Fruit fly (Drosophila melanogaster) whole organism, embryonic: Measurements from ENCODE around the gene mRpS31.

Experiments
- Adf1 ChIP-seq: fragments of 200-800 bp; sonication (Bioruptor generic); IDR thresholded peaks from 2 replicates; pipeline ENCODE4 v1.3.6; 2022; ENCODE audit warnings: missing biosample characterization, missing genetic modification characterization
- Atf-2 ChIP-seq: fragments of 200-800 bp; sonication (Bioruptor generic); optimal IDR thresholded peaks from 2 replicates; lab custom pipeline; 2016; ENCODE audit warnings: missing biosample characterization, missing genetic modification characterization
- Atf6 ChIP-seq: fragments of 200-800 bp; sonication (Bioruptor generic); IDR thresholded peaks from 2 replicates; pipeline ENCODE4 v1.3.6; 2022; ENCODE audit warnings: missing biosample characterization, missing genetic modification characterization
- CG10147 ChIP-seq: fragments of 200-800 bp; sonication (Bioruptor generic); optimal IDR thresholded peaks from 2 replicates; lab custom pipeline; 2019; ENCODE audit warnings: missing biosample characterization, mild to moderate bottlenecking, missing genetic modification characterization, moderate library complexity
- CG10654 ChIP-seq: fragments of 200-800 bp; sonication (Bioruptor generic); optimal IDR thresholded peaks from 2 replicates; lab custom pipeline; 2016; ENCODE audit warnings: missing biosample characterization, missing genetic modification characterization
- CG10959 ChIP-seq: fragments of 200-800 bp; sonication (Bioruptor generic); IDR thresholded peaks from 2 replicates; pipeline ENCODE4 v1.3.6; 2022; ENCODE audit warnings: missing biosample characterization, missing genetic modification characterization
- CG13287 ChIP-seq: fragments of 200-800 bp; sonication (Bioruptor generic); IDR thresholded peaks from 2 replicates; pipeline ENCODE4 v1.3.6; 2022; ENCODE audit warnings: missing biosample characterization, missing genetic modification characterization; ENCODE audit not compliant: partially characterized antibody
- CG13296 ChIP-seq: fragments of 200-800 bp; sonication (Bioruptor generic); optimal IDR thresholded peaks from 3 replicates; lab custom pipeline; 2018; ENCODE audit warnings: missing biosample characterization, mild to moderate bottlenecking, missing genetic modification characterization
- CG15269 ChIP-seq: fragments of 200-800 bp; sonication (Bioruptor generic); optimal IDR thresholded peaks from 2 replicates; lab custom pipeline; 2018; ENCODE audit warnings: missing biosample characterization, mild to moderate bottlenecking, missing genetic modification characterization, moderate library complexity
- CG16815 ChIP-seq: fragments of 200-800 bp; sonication (Bioruptor generic); optimal IDR thresholded peaks from 3 replicates; lab custom pipeline; 2017; ENCODE audit warnings: missing biosample characterization, mild to moderate bottlenecking, missing genetic modification characterization
- CG17612 ChIP-seq: fragments of 200-800 bp; sonication (Bioruptor generic); IDR thresholded peaks from 2 replicates; pipeline ENCODE4 v1.3.6; 2022; ENCODE audit warnings: missing biosample characterization, missing genetic modification characterization
- CG2889 ChIP-seq: fragments of 200-800 bp; sonication (Bioruptor generic); IDR thresholded peaks from 3 replicates; pipeline ENCODE4 v1.3.6; 2022; ENCODE audit warnings: missing biosample characterization, missing genetic modification characterization
- CG32532 ChIP-seq: fragments of 200-800 bp; sonication (Bioruptor generic); IDR thresholded peaks from 2 replicates; pipeline ENCODE4 v1.3.6; 2022; ENCODE audit warnings: missing biosample characterization, missing genetic modification characterization
- CG32767 ChIP-seq: fragments of 200-800 bp; sonication (Bioruptor generic); IDR thresholded peaks from 2 replicates; pipeline ENCODE4 v1.3.6; 2022; ENCODE audit warnings: missing biosample characterization, missing genetic modification characterization
- CG3995 ChIP-seq: fragments of 200-800 bp; sonication (Bioruptor generic); optimal IDR thresholded peaks from 3 replicates; lab custom pipeline; 2016; ENCODE audit warnings: missing biosample characterization, missing genetic modification characterization
- CG4404 ChIP-seq: fragments of 200-800 bp; sonication (Bioruptor generic); IDR thresholded peaks from 2 replicates; pipeline ENCODE4 v1.3.6; 2022; ENCODE audit warnings: missing biosample characterization, missing genetic modification characterization
- CG4707 ChIP-seq: fragments of 200-800 bp; sonication (Bioruptor generic); optimal IDR thresholded peaks from 2 replicates; lab custom pipeline; 2018; ENCODE audit warnings: missing biosample characterization, mild to moderate bottlenecking, missing genetic modification characterization, moderate library complexity
- CG6813 ChIP-seq: fragments of 200-800 bp; sonication (Bioruptor generic); optimal IDR thresholded peaks from 2 replicates; lab custom pipeline; 2017; ENCODE audit warnings: missing biosample characterization, missing genetic modification characterization, mild to moderate bottlenecking, moderate library complexity, missing genetic modification reagents
- CG8281 ChIP-seq: fragments of 200-800 bp; sonication (Bioruptor generic); optimal IDR thresholded peaks from 2 replicates; lab custom pipeline; 2018; ENCODE audit warnings: missing biosample characterization, mild to moderate bottlenecking, missing genetic modification characterization, moderate library complexity
- CG9609 ChIP-seq: fragments of 200-800 bp; sonication (Bioruptor generic); optimal IDR thresholded peaks from 3 replicates; lab custom pipeline; 2016; ENCODE audit warnings: missing biosample characterization, missing genetic modification characterization
- CG9876 ChIP-seq: fragments of 200-800 bp; sonication (Bioruptor generic); optimal IDR thresholded peaks from 2 replicates; lab custom pipeline; 2016; ENCODE audit warnings: missing biosample characterization, missing genetic modification characterization
- Chrac-16 ChIP-seq: fragments of 200-800 bp; sonication (Bioruptor generic); optimal IDR thresholded peaks from 3 replicates; lab custom pipeline; 2016; ENCODE audit warnings: missing biosample characterization, missing genetic modification characterization
- Dref ChIP-seq: fragments of 200-800 bp; sonication (Bioruptor generic); IDR thresholded peaks from 2 replicates; pipeline ENCODE4 v1.3.6; 2022; ENCODE audit warnings: missing biosample characterization, missing genetic modification characterization
- E2f1 ChIP-seq: fragments of 200-800 bp; sonication (Bioruptor generic); IDR thresholded peaks from 2 replicates; pipeline ENCODE4 v1.3.6; 2022; ENCODE audit warnings: missing biosample characterization, missing genetic modification characterization
- Gug ChIP-seq: fragments of 200-800 bp; sonication (Bioruptor generic); IDR thresholded peaks from 4 replicates; pipeline ENCODE4 v1.3.6; 2022; ENCODE audit warnings: missing biosample characterization, missing genetic modification characterization
- Lim3 ChIP-seq: fragments of 200-800 bp; sonication (Bioruptor generic); IDR thresholded peaks from 2 replicates; pipeline ENCODE4 v1.3.6; 2022; ENCODE audit warnings: missing biosample characterization, missing genetic modification characterization
- Meics ChIP-seq: fragments of 200-800 bp; sonication (Bioruptor generic); optimal IDR thresholded peaks from 2 replicates; lab custom pipeline; 2017; ENCODE audit warnings: missing biosample characterization, mild to moderate bottlenecking, missing genetic modification characterization
- NK7.1 ChIP-seq: fragments of 200-800 bp; sonication (Bioruptor generic); optimal IDR thresholded peaks from 3 replicates; lab custom pipeline; 2016; ENCODE audit warnings: missing biosample characterization, missing genetic modification characterization
- Stat92E ChIP-seq, 3 experiments: fragments of >200 bp in 2 of 3; fragments of 200-800 bp in 1 of 3; sonication (Bioruptor generic) in 1 of 3; optimal IDR thresholded peaks; 2 replicates each; lab custom pipeline; 2017 to 2019; ENCODE audit warnings: missing biosample characterization in 3 of 3, missing genetic modification characterization in 3 of 3, mild to moderate bottlenecking in 1 of 3, moderate library complexity in 1 of 3
- Xbp1 ChIP-seq: fragments of 200-800 bp; sonication (Bioruptor generic); optimal IDR thresholded peaks from 3 replicates; lab custom pipeline; 2016; ENCODE audit warnings: missing biosample characterization, mild to moderate bottlenecking, missing genetic modification characterization
- Xrp1 ChIP-seq: fragments of 200-800 bp; sonication (Bioruptor generic); IDR thresholded peaks from 2 replicates; pipeline ENCODE4 v1.3.6; 2022; ENCODE audit warnings: missing biosample characterization, missing genetic modification characterization
- aop ChIP-seq: fragments of 200-800 bp; sonication (Bioruptor generic); IDR thresholded peaks from 2 replicates; pipeline ENCODE4 v1.3.6; 2022; ENCODE audit warnings: missing biosample characterization, missing genetic modification characterization
- ato ChIP-seq: fragments of 200-800 bp; sonication (Bioruptor generic); IDR thresholded peaks from 2 replicates; pipeline ENCODE4 v1.3.6; 2022; ENCODE audit warnings: missing biosample characterization, missing genetic modification characterization; ENCODE audit not compliant: partially characterized antibody
- chinmo ChIP-seq: fragments of 200-800 bp; sonication (Bioruptor generic); IDR thresholded peaks from 4 replicates; pipeline ENCODE4 v1.3.6; 2022; ENCODE audit warnings: missing biosample characterization, missing genetic modification characterization; ENCODE audit not compliant: partially characterized antibody
- fu2 ChIP-seq: fragments of 200-800 bp; sonication (Bioruptor generic); optimal IDR thresholded peaks from 2 replicates; lab custom pipeline; 2016; ENCODE audit warnings: missing biosample characterization, missing genetic modification characterization
- ken ChIP-seq: fragments of 200-800 bp; sonication (Bioruptor generic); IDR thresholded peaks from 3 replicates; pipeline ENCODE4 v1.3.6; 2022; ENCODE audit warnings: missing biosample characterization, missing genetic modification characterization
- kni ChIP-seq: fragments of 200-800 bp; sonication (Bioruptor generic); optimal IDR thresholded peaks from 3 replicates; lab custom pipeline; 2017; ENCODE audit warnings: mild to moderate bottlenecking, missing biosample characterization, missing genetic modification reagents, missing genetic modification characterization
- knrl ChIP-seq: fragments of 200-800 bp; sonication (Bioruptor generic); IDR thresholded peaks from 3 replicates; pipeline ENCODE4 v1.3.6; 2022; ENCODE audit warnings: missing biosample characterization, missing genetic modification characterization; ENCODE audit not compliant: partially characterized antibody
- nerfin-1 ChIP-seq: fragments of 200-800 bp; sonication (Bioruptor generic); optimal IDR thresholded peaks from 3 replicates; lab custom pipeline; 2019; ENCODE audit warnings: missing biosample characterization, mild to moderate bottlenecking, missing genetic modification characterization, moderate library complexity
- odd ChIP-seq: fragments of 200-800 bp; sonication (Bioruptor generic); optimal IDR thresholded peaks from 2 replicates; lab custom pipeline; 2017; ENCODE audit warnings: missing biosample characterization, mild to moderate bottlenecking, missing genetic modification characterization
- prd ChIP-seq, 3 experiments: fragments of >200 bp in 2 of 3; fragments of 200-800 bp in 1 of 3; sonication (Bioruptor generic) in 1 of 3; optimal IDR thresholded peaks in 2 of 3; IDR thresholded peaks in 1 of 3; 2 replicates in 2 of 3; 3 replicates in 1 of 3; pipeline versions ENCODE4 v1.3.6 to Lab custom; 2017 to 2022; ENCODE audit warnings: missing biosample characterization in 1 of 3, missing genetic modification characterization in 1 of 3
- rib ChIP-seq: fragments of 200-800 bp; sonication (Bioruptor generic); IDR thresholded peaks from 2 replicates; pipeline ENCODE4 v1.3.6; 2022; ENCODE audit warnings: missing biosample characterization, missing genetic modification characterization
- salm ChIP-seq: fragments of 200-800 bp; sonication (Bioruptor generic); optimal IDR thresholded peaks from 2 replicates; lab custom pipeline; 2018; ENCODE audit warnings: missing biosample characterization, mild to moderate bottlenecking, missing genetic modification characterization
- sd ChIP-seq: fragments of 200-800 bp; sonication (Bioruptor generic); optimal IDR thresholded peaks from 3 replicates; lab custom pipeline; 2018; ENCODE audit warnings: missing biosample characterization, mild to moderate bottlenecking, missing genetic modification characterization, moderate library complexity
- slp2 ChIP-seq: fragments of 200-800 bp; sonication (Bioruptor generic); optimal IDR thresholded peaks from 2 replicates; lab custom pipeline; 2016; ENCODE audit warnings: missing biosample characterization, missing genetic modification characterization
- stc ChIP-seq: fragments of 200-800 bp; sonication (Bioruptor generic); IDR thresholded peaks from 2 replicates; pipeline ENCODE4 v1.3.6; 2022; ENCODE audit warnings: missing biosample characterization, missing genetic modification characterization
- sug ChIP-seq: fragments of 200-800 bp; optimal IDR thresholded peaks from 2 replicates; lab custom pipeline; 2019; ENCODE audit warnings: missing biosample characterization, mild to moderate bottlenecking, missing genetic modification characterization, moderate library complexity
- vvl ChIP-seq: fragments of 200-800 bp; sonication (Bioruptor generic); IDR thresholded peaks from 2 replicates; pipeline ENCODE4 v1.3.6; 2022; ENCODE audit warnings: missing biosample characterization, missing genetic modification characterization
- zen ChIP-seq: fragments of 200-800 bp; sonication (Bioruptor generic); optimal IDR thresholded peaks from 3 replicates; lab custom pipeline; 2018; ENCODE audit warnings: missing biosample characterization, mild to moderate bottlenecking, missing genetic modification characterization, moderate library complexity

Gene mRpS31

DNA sequence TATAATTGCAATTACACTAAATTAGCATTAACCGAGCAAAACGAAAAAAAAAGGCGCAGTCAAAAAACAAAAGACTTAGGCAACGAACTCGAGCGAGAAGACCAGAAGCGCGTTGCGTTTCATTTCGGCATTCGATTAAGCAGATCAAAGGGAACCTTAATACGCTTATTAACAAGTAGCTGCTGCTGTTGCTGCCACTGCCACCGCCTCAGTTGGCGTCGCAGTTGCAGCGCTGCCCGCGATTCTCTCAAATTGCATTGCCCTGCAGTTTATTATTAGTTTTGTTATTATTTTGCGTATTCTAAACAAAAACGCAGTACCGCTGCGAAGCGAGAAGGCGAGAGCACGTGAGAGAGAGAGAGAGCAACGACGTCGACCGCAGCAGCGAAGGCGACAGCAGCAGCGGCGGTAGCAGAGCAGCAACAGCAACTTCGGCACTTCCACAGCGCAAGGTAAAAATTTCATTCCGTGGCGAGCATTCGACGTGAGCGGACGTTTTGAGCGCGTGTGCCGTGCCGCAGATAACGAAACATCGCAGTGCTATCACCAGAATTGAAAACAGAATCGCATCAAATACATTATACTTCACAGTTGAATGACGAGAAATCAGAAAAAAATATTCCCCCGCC lies 18.1 kb downstream of the mRpS31 start, which contains the start of gene Notum:
Gene Notum, plus strand, starts transcription at position 461 of the 629 bp plus-strand sequence.
- TF ChIP-seq CG13296 (GFP tag; lab: Kevin White, UChicago) (no peak), ato (GFP tag; lab: Robert Waterston, UW) (peak; percentile 28; the same call in 1 of the 2 replicates), kni (GFP tag; lab: Kevin White, UChicago) (peak; percentile 34), Adf1 (GFP tag; lab: Robert Waterston, UW) (peak; percentile 93), Chrac-16 (GFP tag; lab: Kevin White, UChicago) (no peak), CG10959 (GFP tag; lab: Robert Waterston, UW) (no peak), CG3995 (GFP tag; lab: Kevin White, UChicago) (no peak), rib (GFP tag; lab: Robert Waterston, UW) (peak; percentile 41; the same call in 1 of the 2 replicates), Dref (GFP tag; lab: Robert Waterston, UW) (no peak), CG10654 (GFP tag; lab: Kevin White, UChicago) (no peak), E2f1 (GFP tag; lab: Robert Waterston, UW) (no peak), Atf-2 (GFP tag; lab: Kevin White, UChicago) (no peak), salm (no peak), CG17612 (GFP tag; lab: Robert Waterston, UW) (no peak), odd (peak; percentile 21), fu2 (GFP tag; lab: Kevin White, UChicago) (no peak), CG6813 (GFP tag; lab: Kevin White, UChicago) (no peak), NK7.1 (no peak), stc (GFP tag; lab: Robert Waterston, UW) (no peak), prd (optimal IDR thresholded peaks at IDR 0.05; lab: Kevin White, UChicago) (no peak), prd (GFP tag; IDR thresholded peaks at IDR 0.05; lab: Robert Waterston, UW) (peak; percentile 9; the same call in 1 of the 3 replicates), Gug (GFP tag; lab: Robert Waterston, UW) (no peak), CG15269 (tag; lab: Kevin White, UChicago) (no peak), Xbp1 (GFP tag; lab: Kevin White, UChicago) (no peak), CG4404 (no peak), CG16815 (no peak), CG10147 (no peak), slp2 (GFP tag; lab: Kevin White, UChicago) (no peak), CG13287 (peak; percentile 15; the same call in 1 of the 2 replicates), Atf6 (no peak), sug (tag; lab: Kevin White, UChicago) (no peak), Meics (no peak), nerfin-1 (tag; lab: Kevin White, UChicago) (no peak), CG9609 (GFP tag; lab: Kevin White, UChicago) (no peak), chinmo (0 out of 4 replicates have a peak, but pooled peaks have one; percentile 70), knrl (GFP tag; lab: Robert Waterston, UW) (peak; percentile 43; the same call in 2 of the 3 replicates), aop (GFP tag; lab: Robert Waterston, UW) (no peak), Xrp1 (GFP tag; lab: Robert Waterston, UW) (0 out of 2 replicates have a peak, but pooled peaks have one; percentile 4), CG8281 (tag; lab: Kevin White, UChicago) (no peak), CG32532 (peak; percentile 34; the same call in 1 of the 2 replicates), vvl (peak; percentile 44), ken (GFP tag; lab: Robert Waterston, UW) (no peak), Stat92E (GFP tag; optimal IDR thresholded peaks at IDR 0.05; lab: Kevin White, UChicago) (peak in 1 of 3 experiments; percentile 63), CG4707 (GFP tag; lab: Kevin White, UChicago) (no peak), zen (peak; percentile 13), Lim3 (no peak), sd (peak; percentile 0), CG32767 (GFP tag; lab: Robert Waterston, UW) (0 out of 2 replicates have a peak, but pooled peaks have one; percentile 18), CG2889 (no peak), CG9876 (GFP tag; lab: Kevin White, UChicago) (no peak)
